Worm (Caenorhabditis elegans): ENCODE data around the gene zipt-17.

Gene zipt-17

ce11 chrIV:17361143-17361542 is 6.1 kb downstream of the zipt-17 start, which contains the start of gene clec-202:
clec-202 (plus strand) TSS chrIV:17361443.
- no peak for TF ChIP-seq elt-4 (tag; optimal IDR thresholded peaks at IDR 0.05)
- no peak for TF ChIP-seq fkh-6 (tag; optimal IDR thresholded peaks at IDR 0.05)
- TF ChIP-seq hlh-13 (GFP tag; optimal IDR thresholded peaks at IDR 0.05): no peak
- no peak for TF ChIP-seq sox-2 (GFP tag; IDR thresholded peaks at IDR 0.05)
- no peak for TF ChIP-seq ets-4 (tag; optimal IDR thresholded peaks at IDR 0.05)
- no peak for TF ChIP-seq ceh-30 (tag; optimal IDR thresholded peaks at IDR 0.05)
- no peak for TF ChIP-seq rnt-1 (tag; optimal IDR thresholded peaks at IDR 0.05)
- no peak for TF ChIP-seq nhr-11 (tag; optimal IDR thresholded peaks at IDR 0.05)

ce11 chrIV:17351586-17351985 is 15.6 kb downstream of the zipt-17 start, which contains the start of gene clec-199:
clec-199 (plus strand) TSS chrIV:17351886.
- no peak for TF ChIP-seq hlh-6 (tag; optimal IDR thresholded peaks at IDR 0.05)
- TF ChIP-seq ceh-45 (GFP tag; IDR thresholded peaks at IDR 0.05): no peak
- TF ChIP-seq che-1 (tag; optimal IDR thresholded peaks at IDR 0.05): no peak
- TF ChIP-seq pros-1 (tag; optimal IDR thresholded peaks at IDR 0.05): no peak
- TF ChIP-seq eyg-1 (tag; optimal IDR thresholded peaks at IDR 0.05): no peak
- TF ChIP-seq ceh-30 (tag; optimal IDR thresholded peaks at IDR 0.05): no peak
- no peak for TF ChIP-seq ceh-6 (GFP tag; optimal IDR thresholded peaks at IDR 0.05)
- no peak for TF ChIP-seq ceh-24 (tag; optimal IDR thresholded peaks at IDR 0.05)
- TF ChIP-seq ceh-18 (tag; optimal IDR thresholded peaks at IDR 0.05): no peak
- TF ChIP-seq syd-9 (tag; optimal IDR thresholded peaks at IDR 0.05): no peak
- no peak for TF ChIP-seq unc-3 (GFP tag; conservative IDR thresholded peaks at IDR 0.05)
- no peak for TF ChIP-seq unc-3 (tag; optimal IDR thresholded peaks at IDR 0.05)
- TF ChIP-seq pha-2 (tag; optimal IDR thresholded peaks at IDR 0.05): no peak
- TF ChIP-seq madf-2 (tag; optimal IDR thresholded peaks at IDR 0.05): no peak
- no peak for TF ChIP-seq ets-4 (tag; optimal IDR thresholded peaks at IDR 0.05)
- TF ChIP-seq lim-6 (tag; optimal IDR thresholded peaks at IDR 0.05): no peak
- no peak for TF ChIP-seq lin-11 (tag; optimal IDR thresholded peaks at IDR 0.05)
- TF ChIP-seq fax-1 (tag; optimal IDR thresholded peaks at IDR 0.05): no peak

ce11 chrIV:17346599-17347218 is 20.5 kb downstream of the zipt-17 start, which contains the start of the genes clec-197 and clec-198:
clec-197 (minus strand) TSS chrIV:17346699.
clec-198 (plus strand) TSS chrIV:17347168.
- TF ChIP-seq ceh-24 (tag; optimal IDR thresholded peaks at IDR 0.05) (no peak), sdc-2 (tag; optimal IDR thresholded peaks at IDR 0.05) (no peak), ttx-3 (tag; optimal IDR thresholded peaks at IDR 0.05) (no peak), pqm-1 (tag; optimal IDR thresholded peaks at IDR 0.05) (no peak), hlh-6 (tag; optimal IDR thresholded peaks at IDR 0.05) (no peak), K09A11.1 (tag; optimal IDR thresholded peaks at IDR 0.05; ENCODE audit: insufficient read depth) (no peak), elt-2 (tag; optimal IDR thresholded peaks at IDR 0.05) (no peak), ceh-9 (tag; optimal IDR thresholded peaks at IDR 0.05) (no peak), C38D4.7 (GFP tag; optimal IDR thresholded peaks at IDR 0.05) (no peak), sox-2 (GFP tag; IDR thresholded peaks at IDR 0.05) (no peak), gmeb-2 (tag; optimal IDR thresholded peaks at IDR 0.05) (no peak), lin-11 (tag; optimal IDR thresholded peaks at IDR 0.05) (no peak), tbx-2 (tag; optimal IDR thresholded peaks at IDR 0.05) (no peak), pha-2 (tag; optimal IDR thresholded peaks at IDR 0.05) (no peak), hlh-30 (tag; optimal IDR thresholded peaks at IDR 0.05; ENCODE audit: insufficient read depth) (no peak), pros-1 (tag; optimal IDR thresholded peaks at IDR 0.05) (no peak), tbx-7 (tag; optimal IDR thresholded peaks at IDR 0.05) (no peak)

ce11 chrIV:17343482-17343881 is 23.7 kb downstream of the zipt-17 start, which contains the start of gene C49C3.11:
C49C3.11 (plus strand) TSS chrIV:17343782.
- no peak for TF ChIP-seq ama-1 (optimal IDR thresholded peaks at IDR 0.05)
- TF ChIP-seq ceh-30 (tag; optimal IDR thresholded peaks at IDR 0.05): no peak
